Worm (Caenorhabditis elegans): ENCODE results near the gene dbn-1.

The dbn-1 gene

ce11 chrIII:13772876-13773275, 11.0 kb upstream of the dbn-1 start, which contains the start of gene mdt-29:
Gene mdt-29, plus strand, starts transcription at chrIII:13773176.
- TF ChIP-seq mab-5 (tag; optimal IDR thresholded peaks at IDR 0.05) (no peak), ama-1 (optimal IDR thresholded peaks at IDR 0.05) (no peak), snpc-4 (tag; optimal IDR thresholded peaks at IDR 0.05) (no peak), nhr-23 (tag; optimal IDR thresholded peaks at IDR 0.05) (no peak), peb-1 (tag; optimal IDR thresholded peaks at IDR 0.05) (no peak), sma-3 (GFP tag; optimal IDR thresholded peaks at IDR 0.05) (no peak), nhr-11 (tag; optimal IDR thresholded peaks at IDR 0.05) (no peak), unc-62 (GFP tag; optimal IDR thresholded peaks at IDR 0.05) (no peak), fos-1 (tag; optimal IDR thresholded peaks at IDR 0.05) (no peak), mbf-1 (tag; optimal IDR thresholded peaks at IDR 0.05) (no peak), nhr-25 (tag; optimal IDR thresholded peaks at IDR 0.05) (no peak), nhr-21 (tag; optimal IDR thresholded peaks at IDR 0.05) (no peak), aly-2 (tag; optimal IDR thresholded peaks at IDR 0.05) (no peak), crh-2 (tag; optimal IDR thresholded peaks at IDR 0.05) (no peak), nhr-129 (tag; optimal IDR thresholded peaks at IDR 0.05) (no peak), sma-9 (GFP tag; optimal IDR thresholded peaks at IDR 0.05) (no peak), sma-9 (tag; optimal IDR thresholded peaks at IDR 0.05) (no peak), ceh-82 (tag; optimal IDR thresholded peaks at IDR 0.05) (no peak), lin-39 (tag; optimal IDR thresholded peaks at IDR 0.05) (no peak), elt-1 (tag; optimal IDR thresholded peaks at IDR 0.05) (no peak)

DNA sequence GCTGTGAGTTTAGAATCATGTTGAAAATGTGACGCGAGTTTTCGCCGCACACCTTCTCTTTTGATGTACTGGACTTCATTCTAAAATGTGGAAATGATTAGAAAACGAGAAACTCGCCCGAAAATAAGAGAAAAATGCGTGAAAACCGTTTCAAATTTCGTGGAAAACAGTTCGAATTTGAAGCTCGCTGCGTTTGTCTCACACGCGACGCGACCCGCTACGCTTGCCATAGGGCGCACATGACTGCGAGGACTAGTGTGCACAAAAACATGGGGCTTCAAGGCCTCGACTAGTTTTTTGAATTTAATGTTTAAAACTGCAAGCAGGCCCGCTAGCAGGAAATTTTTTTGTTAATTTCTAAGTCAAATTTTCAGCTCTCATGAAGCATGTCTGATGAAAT, 9.3 kb upstream of the dbn-1 start, which contains the start of the genes cyk-4 and pdr-1:
Gene cyk-4 (minus strand): TSS at position 80 of the 400 bp plus-strand sequence.
Gene pdr-1 (plus strand): TSS at position 369 of the 400 bp plus-strand sequence.
- TF ChIP-seq sem-4 (tag; optimal IDR thresholded peaks at IDR 0.05): no peak
- peak; percentile 71 for TF ChIP-seq nhr-129 (tag; optimal IDR thresholded peaks at IDR 0.05)
- TF ChIP-seq sma-3 (GFP tag; optimal IDR thresholded peaks at IDR 0.05): peak; percentile 23
- peak; percentile 76 for TF ChIP-seq C34F6.9 (tag; optimal IDR thresholded peaks at IDR 0.05)
- peak; percentile 77 for TF ChIP-seq unc-55 (GFP tag; optimal IDR thresholded peaks at IDR 0.05)
- TF ChIP-seq lin-13 (GFP tag; optimal IDR thresholded peaks at IDR 0.05): peak; percentile 74
- peak; percentile 57 for TF ChIP-seq crh-2 (tag; optimal IDR thresholded peaks at IDR 0.05)
- TF ChIP-seq aly-2 (tag; optimal IDR thresholded peaks at IDR 0.05): no peak
- TF ChIP-seq lin-11 (tag; optimal IDR thresholded peaks at IDR 0.05): peak; percentile 44
- no peak for TF ChIP-seq ztf-1 (GFP tag; conservative IDR thresholded peaks at IDR 0.05)
- no peak for TF ChIP-seq unc-62 (GFP tag; optimal IDR thresholded peaks at IDR 0.05)
- TF ChIP-seq nhr-11 (tag; optimal IDR thresholded peaks at IDR 0.05): no peak
- peak; percentile 76 for TF ChIP-seq gmeb-1 (tag; optimal IDR thresholded peaks at IDR 0.05)
- TF ChIP-seq elt-3 (tag; optimal IDR thresholded peaks at IDR 0.05): no peak
- TF ChIP-seq blmp-1 (tag; optimal IDR thresholded peaks at IDR 0.05; ENCODE audit: insufficient read depth): peak; percentile 30
- TF ChIP-seq nhr-25 (tag; optimal IDR thresholded peaks at IDR 0.05): peak; percentile 28

ce11 chrIII:13770017-13770416, 8.1 kb upstream of the dbn-1 start:
- TF ChIP-seq nhr-237 (tag; optimal IDR thresholded peaks at IDR 0.05) (no peak), crh-2 (tag; optimal IDR thresholded peaks at IDR 0.05) (no peak), nhr-129 (tag; optimal IDR thresholded peaks at IDR 0.05) (no peak), nhr-77 (tag; optimal IDR thresholded peaks at IDR 0.05) (no peak), lin-13 (GFP tag; optimal IDR thresholded peaks at IDR 0.05) (no peak), Y55F3AM.14 (GFP tag; optimal IDR thresholded peaks at IDR 0.05) (no peak), snpc-4 (tag; optimal IDR thresholded peaks at IDR 0.05) (no peak), ceh-82 (tag; optimal IDR thresholded peaks at IDR 0.05) (no peak), sma-9 (GFP tag; optimal IDR thresholded peaks at IDR 0.05) (no peak), sma-9 (tag; optimal IDR thresholded peaks at IDR 0.05) (no peak), nhr-25 (tag; optimal IDR thresholded peaks at IDR 0.05) (no peak), ZK546.5 (tag; optimal IDR thresholded peaks at IDR 0.05) (no peak)

DNA sequence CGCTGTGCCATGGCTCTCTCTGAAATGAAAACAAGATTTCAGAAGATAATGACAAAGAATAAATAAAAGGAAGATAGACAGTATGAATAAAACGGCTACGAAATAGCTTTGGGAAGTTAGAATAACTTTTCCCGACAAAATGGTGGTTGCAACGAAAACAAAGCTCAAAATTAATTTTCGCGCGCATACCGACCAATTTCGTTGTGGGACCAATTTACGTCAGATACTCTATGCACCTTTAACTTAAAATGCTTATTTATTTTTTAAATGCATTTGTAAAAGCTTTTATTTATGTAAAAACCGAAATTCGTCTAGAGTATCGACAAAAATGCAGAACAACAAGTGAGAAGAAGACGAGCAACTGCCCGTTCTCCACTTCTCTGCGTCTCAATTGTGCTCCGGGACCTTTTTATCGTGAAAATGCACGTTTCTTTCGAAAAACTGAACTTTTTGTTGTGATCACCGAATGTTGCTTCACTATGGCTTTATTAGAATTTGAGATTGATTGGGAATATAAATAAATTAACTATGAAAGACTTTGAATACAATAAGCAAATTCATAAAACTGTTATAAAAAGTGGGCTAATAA, 6.3 kb upstream of the dbn-1 start, which contains the start of gene rml-1:
Gene rml-1 (minus strand): TSS at position 19 of the 589 bp plus-strand sequence.
- TF ChIP-seq ama-1 (optimal IDR thresholded peaks at IDR 0.05) (no peak), C34F6.9 (tag; optimal IDR thresholded peaks at IDR 0.05) (peak; percentile 37), gmeb-1 (tag; optimal IDR thresholded peaks at IDR 0.05) (no peak), mdl-1 (tag; optimal IDR thresholded peaks at IDR 0.05) (no peak), fos-1 (tag; optimal IDR thresholded peaks at IDR 0.05) (no peak), unc-55 (GFP tag; optimal IDR thresholded peaks at IDR 0.05) (peak; percentile 45), mab-5 (tag; optimal IDR thresholded peaks at IDR 0.05) (no peak), nhr-129 (tag; optimal IDR thresholded peaks at IDR 0.05) (peak; percentile 12), dmd-4 (tag; optimal IDR thresholded peaks at IDR 0.05) (no peak), R02D3.7 (tag; optimal IDR thresholded peaks at IDR 0.05) (no peak)
